Fruit fly (Drosophila melanogaster): ENCODE data around the gene Qtzl.
A peak's percentile ranks its signal among the peaks of the same experiment; 100 is the strongest.

Qtzl gene

dm6 chr2L:12004211-12004979 lies 8.9 kb downstream of the Qtzl start (continued):
- TF ChIP-seq CG11085 (GFP tag; IDR thresholded peaks at IDR 0.05) (no peak), CG17912 (GFP tag; optimal IDR thresholded peaks at IDR 0.05) (peak; percentile 75), az2 (GFP tag; optimal IDR thresholded peaks at IDR 0.05) (peak; percentile 43), ab (GFP tag; optimal IDR thresholded peaks at IDR 0.05) (no peak), Lim3 (GFP tag; IDR thresholded peaks at IDR 0.05) (no peak), tgo (GFP tag; IDR thresholded peaks at IDR 0.05) (no peak), CG7372 (GFP tag; IDR thresholded peaks at IDR 0.05) (no peak), CG8281 (tag; optimal IDR thresholded peaks at IDR 0.05) (peak; percentile 33), CG10267 (tag; optimal IDR thresholded peaks at IDR 0.05) (peak; percentile 10), Med (GFP tag) (peak; percentile 93), Stat92E (GFP tag; optimal IDR thresholded peaks at IDR 0.05) (no peak), cas (GFP tag; IDR thresholded peaks at IDR 0.05) (no peak), CG10147 (GFP tag; optimal IDR thresholded peaks at IDR 0.05) (peak; percentile 39), trem (tag; optimal IDR thresholded peaks at IDR 0.05) (peak; percentile 20), CG6791 (GFP tag; IDR thresholded peaks at IDR 0.05; ENCODE audit: partially characterized antibody) (no peak), tll (GFP tag; optimal IDR thresholded peaks at IDR 0.05) (no peak), CkIIα-i1 (GFP tag; IDR thresholded peaks at IDR 0.05) (no peak), fd64A (GFP tag; optimal IDR thresholded peaks at IDR 0.05) (peak; percentile 89), CG10565 (GFP tag; optimal IDR thresholded peaks at IDR 0.05) (no peak), Tbp (GFP tag; optimal IDR thresholded peaks at IDR 0.05) (no peak), HLHmδ (GFP tag; optimal IDR thresholded peaks at IDR 0.05) (peak; percentile 80), MTF-1 (GFP tag; optimal IDR thresholded peaks at IDR 0.05; ENCODE audit: borderline replicate concordance) (peak; percentile 75), Six4 (GFP tag; optimal IDR thresholded peaks at IDR 0.05) (peak; percentile 47), en (GFP tag; optimal IDR thresholded peaks at IDR 0.05) (peak; percentile 30), CG6813 (GFP tag; optimal IDR thresholded peaks at IDR 0.05) (peak; percentile 85), CG10543 (GFP tag; optimal IDR thresholded peaks at IDR 0.05) (peak; percentile 85), crp (GFP tag; optimal IDR thresholded peaks at IDR 0.05) (peak in 1 of 2 experiments; percentile 6), Hmx (GFP tag; optimal IDR thresholded peaks at IDR 0.05) (no peak), CG34224 (GFP tag; IDR thresholded peaks at IDR 0.05; ENCODE audit: partially characterized antibody) (no peak), mld (GFP tag; IDR thresholded peaks at IDR 0.05; ENCODE audit: partially characterized antibody) (no peak), Trl (optimal IDR thresholded peaks at IDR 0.05) (no peak), Trl (GFP tag; optimal IDR thresholded peaks at IDR 0.05) (peak; percentile 79), NK7.1 (GFP tag; optimal IDR thresholded peaks at IDR 0.05) (no peak), run (tag; optimal IDR thresholded peaks at IDR 0.05) (peak; percentile 77), Mes4 (GFP tag; optimal IDR thresholded peaks at IDR 0.05) (peak; percentile 63), CG14965 (GFP tag; optimal IDR thresholded peaks at IDR 0.05; ENCODE audit: borderline replicate concordance) (peak; percentile 9), CG5953 (GFP tag; IDR thresholded peaks at IDR 0.05) (no peak), chm (GFP tag; IDR thresholded peaks at IDR 0.05) (no peak), CG4730 (GFP tag; IDR thresholded peaks at IDR 0.05) (no peak), ash1 (GFP tag; optimal IDR thresholded peaks at IDR 0.05) (no peak), amos (GFP tag; IDR thresholded peaks at IDR 0.05; ENCODE audit: partially characterized antibody) (no peak), CG18599 (GFP tag; optimal IDR thresholded peaks at IDR 0.05) (peak; percentile 82), wor (GFP tag; IDR thresholded peaks at IDR 0.05) (no peak), CG12071 (GFP tag; optimal IDR thresholded peaks at IDR 0.05) (peak; percentile 61), CG2875 (GFP tag; optimal IDR thresholded peaks at IDR 0.05) (peak; percentile 86), nerfin-2 (GFP tag; IDR thresholded peaks at IDR 0.05; ENCODE audit: partially characterized antibody) (no peak), Fer2 (tag; optimal IDR thresholded peaks at IDR 0.05) (no peak), CG33557 (GFP tag; optimal IDR thresholded peaks at IDR 0.05) (peak; percentile 93)

Data from whole organism, embryonic.